Fruit fly (Drosophila melanogaster): ENCODE measurements around the gene Cat.

DNA sequence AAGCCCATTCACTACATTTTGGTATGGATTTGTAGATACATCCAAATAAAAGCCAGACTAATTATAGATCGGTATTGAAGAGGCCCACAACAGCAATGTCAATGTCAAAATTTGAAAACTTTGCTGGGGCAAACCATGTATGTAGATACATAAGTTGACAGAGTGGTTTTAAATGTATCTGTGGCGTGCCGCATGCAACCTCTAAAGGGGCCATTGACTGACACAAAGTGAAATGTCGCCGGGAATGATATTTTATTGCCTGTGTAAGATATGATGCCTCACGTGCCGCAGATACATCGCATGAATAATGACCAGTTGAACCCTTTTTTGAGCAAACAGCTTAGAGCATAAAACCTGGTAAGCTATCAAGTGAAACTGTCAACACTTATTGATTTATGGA, 10.3 kb downstream of the Cat start:
- TF ChIP-seq CG13204 (GFP tag; optimal IDR thresholded peaks at IDR 0.05) (no peak), Pif1B (GFP tag; optimal IDR thresholded peaks at IDR 0.05) (no peak), CG32121 (GFP tag; IDR thresholded peaks at IDR 0.05) (no peak), rn (GFP tag; IDR thresholded peaks at IDR 0.05) (no peak), CG12605 (GFP tag; IDR thresholded peaks at IDR 0.05) (no peak), CG8301 (tag; optimal IDR thresholded peaks at IDR 0.05) (no peak), D1 (tag; optimal IDR thresholded peaks at IDR 0.05) (no peak), gl (tag; optimal IDR thresholded peaks at IDR 0.05) (no peak), CG10348 (GFP tag; IDR thresholded peaks at IDR 0.05) (no peak), CG15710 (tag; optimal IDR thresholded peaks at IDR 0.05) (no peak), Ets98B (GFP tag; IDR thresholded peaks at IDR 0.05) (no peak), EcR (GFP tag; optimal IDR thresholded peaks at IDR 0.05) (peak; percentile 22), fd96Ca (GFP tag; IDR thresholded peaks at IDR 0.05) (no peak), CG9948 (tag; optimal IDR thresholded peaks at IDR 0.05) (no peak)
